Worm (Caenorhabditis elegans): ENCODE results near the gene C33A12.19.

DNA sequence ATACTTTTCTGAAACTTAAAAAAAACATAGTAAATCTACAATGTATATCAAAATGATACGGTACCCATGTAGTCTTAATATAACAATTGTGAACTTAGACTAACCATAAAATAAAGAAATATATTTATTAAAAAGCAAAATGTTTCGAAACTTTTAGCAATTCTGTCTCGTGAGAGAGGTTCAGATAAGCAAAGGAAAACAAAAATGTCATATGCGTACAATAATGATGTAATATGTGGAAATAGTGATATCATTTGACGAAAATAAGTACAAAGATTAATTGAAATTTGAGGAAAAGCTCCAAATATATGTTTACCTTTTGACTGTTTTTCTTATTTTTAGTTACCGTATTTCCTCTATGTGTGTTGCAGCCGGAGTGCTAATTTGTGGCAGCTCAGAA is 2.7 kb upstream of the C33A12.19 start:
- TF ChIP-seq pes-1 (GFP tag; IDR thresholded peaks at IDR 0.05) (no peak), ceh-36 (tag; optimal IDR thresholded peaks at IDR 0.05) (no peak), sea-1 (GFP tag; conservative IDR thresholded peaks at IDR 0.05) (no peak), tbx-11 (GFP tag; IDR thresholded peaks at IDR 0.05) (no peak), ets-7 (tag; optimal IDR thresholded peaks at IDR 0.05) (no peak), scrt-1 (GFP tag; IDR thresholded peaks at IDR 0.05) (no peak), ama-1 (optimal IDR thresholded peaks at IDR 0.05) (no peak), flt-1 (GFP tag; IDR thresholded peaks at IDR 0.05) (no peak), hmg-4 (GFP tag; optimal IDR thresholded peaks at IDR 0.05) (no peak), aly-1 (tag; optimal IDR thresholded peaks at IDR 0.05) (no peak), hmbx-1 (tag; optimal IDR thresholded peaks at IDR 0.05) (no peak), hnd-1 (tag; optimal IDR thresholded peaks at IDR 0.05) (no peak), tra-4 (tag; optimal IDR thresholded peaks at IDR 0.05) (no peak)
